Worm (Caenorhabditis elegans): ENCODE measurements around the gene frpr-5.
A peak's percentile ranks its signal among the peaks of the same experiment; 100 is the strongest.

The frpr-5 gene

ce11 chrV:13536058-13536579 is at the start of gene frpr-5:
frpr-5 (minus strand) TSS chrV:13536108.
- TF ChIP-seq bed-3 (GFP tag; optimal IDR thresholded peaks at IDR 0.05) (no peak), sptf-1 (tag; optimal IDR thresholded peaks at IDR 0.05) (no peak), ces-1 (GFP tag; optimal IDR thresholded peaks at IDR 0.05) (peak; percentile 57), unc-120 (tag; optimal IDR thresholded peaks at IDR 0.05; ENCODE audit: poor library complexity, severe bottlenecking) (no peak), pha-4 (tag; optimal IDR thresholded peaks at IDR 0.05) (no peak), elt-3 (tag; optimal IDR thresholded peaks at IDR 0.05) (no peak), elt-1 (tag; optimal IDR thresholded peaks at IDR 0.05; ENCODE audit: borderline replicate concordance, insufficient read depth) (no peak), mep-1 (tag; optimal IDR thresholded peaks at IDR 0.05) (no peak)

- TF ChIP-seq lin-13 (tag; optimal IDR thresholded peaks at IDR 0.05) (no peak), mep-1 (tag; optimal IDR thresholded peaks at IDR 0.05) (no peak), elt-1 (tag; optimal IDR thresholded peaks at IDR 0.05; ENCODE audit: borderline replicate concordance, insufficient read depth) (no peak), unc-62 (GFP tag; optimal IDR thresholded peaks at IDR 0.05) (no peak), zip-8 (tag; optimal IDR thresholded peaks at IDR 0.05) (no peak), nhr-76 (tag; optimal IDR thresholded peaks at IDR 0.05) (no peak), nhr-12 (tag; optimal IDR thresholded peaks at IDR 0.05) (no peak), ceh-83 (GFP tag; optimal IDR thresholded peaks at IDR 0.05) (no peak), ceh-39 (tag; optimal IDR thresholded peaks at IDR 0.05) (no peak)
These were observed 48.6 kb upstream of the frpr-5 start, which contains the start of gene F53F4.1 for ce11 chrV:13584484-13584883. F53F4.1 (plus strand) TSS chrV:13584784.

- no peak for TF ChIP-seq ces-1 (GFP tag; optimal IDR thresholded peaks at IDR 0.05)
- no peak for TF ChIP-seq lin-13 (tag; optimal IDR thresholded peaks at IDR 0.05)
- no peak for TF ChIP-seq mep-1 (tag; optimal IDR thresholded peaks at IDR 0.05)
These were observed 44.8 kb upstream of the frpr-5 start, which contains the start of gene C50B8.5 for ce11 chrV:13580696-13581095. C50B8.5 (plus strand) TSS chrV:13580968.

ce11 chrV:13578637-13579036 is 42.7 kb upstream of the frpr-5 start, which contains the start of gene C50B8.6:
C50B8.6 (plus strand) TSS chrV:13578972.
- TF ChIP-seq unc-39 (tag; optimal IDR thresholded peaks at IDR 0.05) (no peak), hlh-1 (tag; optimal IDR thresholded peaks at IDR 0.05) (no peak), M03D4.4 (tag; optimal IDR thresholded peaks at IDR 0.05) (no peak), lsy-2 (tag; optimal IDR thresholded peaks at IDR 0.05) (no peak), ceh-39 (tag; optimal IDR thresholded peaks at IDR 0.05) (no peak)

ce11 chrV:13577463-13577862 is 41.6 kb upstream of the frpr-5 start:
- no peak for TF ChIP-seq tbx-8 (GFP tag; optimal IDR thresholded peaks at IDR 0.05)

- TF ChIP-seq M03D4.4 (tag; optimal IDR thresholded peaks at IDR 0.05) (no peak), nhr-2 (tag; optimal IDR thresholded peaks at IDR 0.05) (no peak), blmp-1 (tag; optimal IDR thresholded peaks at IDR 0.05) (no peak), lsy-2 (tag; optimal IDR thresholded peaks at IDR 0.05) (no peak), ceh-43 (GFP tag; optimal IDR thresholded peaks at IDR 0.05) (no peak), nhr-76 (tag; optimal IDR thresholded peaks at IDR 0.05) (no peak), hlh-1 (tag; optimal IDR thresholded peaks at IDR 0.05) (no peak), bed-3 (GFP tag; optimal IDR thresholded peaks at IDR 0.05) (no peak), zip-8 (tag; optimal IDR thresholded peaks at IDR 0.05) (no peak), ham-2 (GFP tag; optimal IDR thresholded peaks at IDR 0.05) (no peak), nhr-28 (tag; optimal IDR thresholded peaks at IDR 0.05) (no peak), nhr-237 (tag; optimal IDR thresholded peaks at IDR 0.05) (no peak), pha-4 (tag; optimal IDR thresholded peaks at IDR 0.05) (no peak), lin-13 (tag; optimal IDR thresholded peaks at IDR 0.05) (no peak)
These were observed 40.9 kb upstream of the frpr-5 start for ce11 chrV:13576828-13577227.

ce11 chrV:13575866-13576265 is 40.0 kb upstream of the frpr-5 start:
- TF ChIP-seq pha-4 (tag; optimal IDR thresholded peaks at IDR 0.05) (peak; percentile 94), blmp-1 (tag; optimal IDR thresholded peaks at IDR 0.05) (no peak)
